Fruit fly (Drosophila melanogaster) whole organism, embryonic: ENCODE results near the gene Pde6.
A peak's percentile ranks its signal among the peaks of the same experiment; 100 is the strongest.

ENCODE experiments used
- Abd-B ChIP-seq: fragments of 200-800 bp; sonication (Bioruptor generic); optimal IDR thresholded peaks from 2 replicates; lab custom pipeline; 2018; ENCODE audit warnings: missing biosample characterization, mild to moderate bottlenecking, missing genetic modification characterization, moderate library complexity
- Blimp-1 ChIP-seq: fragments of 200-800 bp; sonication (Bioruptor generic); optimal IDR thresholded peaks from 3 replicates; lab custom pipeline; 2018; ENCODE audit warnings: missing biosample characterization, missing genetic modification characterization, mild to moderate bottlenecking, moderate library complexity, missing genetic modification reagents
- CG10147 ChIP-seq: fragments of 200-800 bp; sonication (Bioruptor generic); optimal IDR thresholded peaks from 2 replicates; lab custom pipeline; 2019; ENCODE audit warnings: missing biosample characterization, mild to moderate bottlenecking, missing genetic modification characterization, moderate library complexity
- CG11504 ChIP-seq: fragments of 200-800 bp; sonication (Bioruptor generic); optimal IDR thresholded peaks from 3 replicates; lab custom pipeline; 2019; ENCODE audit warnings: missing biosample characterization, mild to moderate bottlenecking, missing genetic modification characterization, moderate library complexity
- CG11696 ChIP-seq: fragments of 200-800 bp; sonication (Bioruptor generic); IDR thresholded peaks from 2 replicates; pipeline ENCODE4 v1.3.6; 2022; ENCODE audit warnings: missing biosample characterization, missing genetic modification characterization
- CG12299 ChIP-seq: fragments of 200-800 bp; sonication (Bioruptor generic); optimal IDR thresholded peaks from 2 replicates; lab custom pipeline; 2018; ENCODE audit warnings: missing biosample characterization, mild to moderate bottlenecking, missing genetic modification characterization
- CG14710 ChIP-seq: fragments of 200-800 bp; sonication (Bioruptor generic); optimal IDR thresholded peaks from 3 replicates; lab custom pipeline; 2019; ENCODE audit warnings: missing biosample characterization, mild to moderate bottlenecking, missing genetic modification characterization, moderate library complexity
- CG15011 ChIP-seq: fragments of 200-800 bp; sonication (Bioruptor generic); optimal IDR thresholded peaks from 3 replicates; lab custom pipeline; 2018; ENCODE audit warnings: missing biosample characterization, mild to moderate bottlenecking, missing genetic modification characterization
- CG17361 ChIP-seq: fragments of 200-800 bp; sonication (Bioruptor generic); IDR thresholded peaks from 3 replicates; pipeline ENCODE4 v1.3.6; 2022; ENCODE audit warnings: missing biosample characterization, missing genetic modification characterization
- CG17802 ChIP-seq: fragments of 200-800 bp; sonication (Bioruptor generic); optimal IDR thresholded peaks from 2 replicates; lab custom pipeline; 2018; ENCODE audit warnings: missing biosample characterization, mild to moderate bottlenecking, missing genetic modification characterization, moderate library complexity
- CG18599 ChIP-seq: fragments of 200-800 bp; sonication (Bioruptor generic); optimal IDR thresholded peaks from 3 replicates; lab custom pipeline; 2017; ENCODE audit warnings: missing biosample characterization, missing genetic modification characterization, mild to moderate bottlenecking, moderate library complexity, missing genetic modification reagents
- CG2120 ChIP-seq: fragments of 200-800 bp; sonication (Bioruptor generic); optimal IDR thresholded peaks from 3 replicates; lab custom pipeline; 2016; ENCODE audit warnings: missing biosample characterization, missing genetic modification characterization
- CG31388 ChIP-seq: fragments of 200-800 bp; sonication (Bioruptor generic); optimal IDR thresholded peaks from 2 replicates; lab custom pipeline; 2016; ENCODE audit warnings: missing biosample characterization, missing genetic modification characterization
- CG32767 ChIP-seq: fragments of 200-800 bp; sonication (Bioruptor generic); IDR thresholded peaks from 2 replicates; pipeline ENCODE4 v1.3.6; 2022; ENCODE audit warnings: missing biosample characterization, missing genetic modification characterization
- CG42726 ChIP-seq: fragments of 200-800 bp; sonication (Bioruptor generic); IDR thresholded peaks from 2 replicates; pipeline ENCODE4 v1.3.6; 2022; ENCODE audit warnings: missing biosample characterization, missing genetic modification characterization; ENCODE audit not compliant: partially characterized antibody
- CG4360 ChIP-seq: fragments of 200-800 bp; sonication (Bioruptor generic); IDR thresholded peaks from 2 replicates; pipeline ENCODE4 v1.3.6; 2022; ENCODE audit warnings: missing biosample characterization, missing genetic modification characterization
- CG4617 ChIP-seq: fragments of 200-800 bp; sonication (Bioruptor generic); optimal IDR thresholded peaks from 3 replicates; lab custom pipeline; 2016; ENCODE audit warnings: missing biosample characterization, missing genetic modification characterization, borderline replicate concordance
- CG5180 ChIP-seq: fragments of 200-800 bp; sonication (Bioruptor generic); optimal IDR thresholded peaks from 3 replicates; lab custom pipeline; 2017; ENCODE audit warnings: missing biosample characterization, missing genetic modification characterization, mild to moderate bottlenecking, moderate library complexity, missing genetic modification reagents
- CG7963 ChIP-seq: fragments of 200-800 bp; sonication (Bioruptor generic); IDR thresholded peaks from 3 replicates; pipeline ENCODE4 v1.3.6; 2022; ENCODE audit warnings: missing biosample characterization, missing genetic modification characterization; ENCODE audit not compliant: partially characterized antibody
- CG9817 ChIP-seq: fragments of 200-800 bp; sonication (Bioruptor generic); optimal IDR thresholded peaks from 2 replicates; lab custom pipeline; 2018; ENCODE audit warnings: missing biosample characterization, mild to moderate bottlenecking, missing genetic modification characterization, moderate library complexity
- D19B ChIP-seq: fragments of 200-800 bp; sonication (Bioruptor generic); optimal IDR thresholded peaks from 2 replicates; lab custom pipeline; 2017; ENCODE audit warnings: missing biosample characterization, mild to moderate bottlenecking, missing genetic modification characterization
- E2f2 ChIP-seq: fragments of 200-800 bp; sonication (Bioruptor generic); IDR thresholded peaks from 2 replicates; pipeline ENCODE4 v1.3.6; 2022; ENCODE audit warnings: missing biosample characterization, missing genetic modification characterization
- Elba2 ChIP-seq: fragments of 200-800 bp; sonication (Bioruptor generic); optimal IDR thresholded peaks from 3 replicates; lab custom pipeline; 2016; ENCODE audit warnings: missing biosample characterization, missing genetic modification characterization
- H2.0 ChIP-seq: fragments of 200-800 bp; sonication (Bioruptor generic); IDR thresholded peaks from 2 replicates; pipeline ENCODE4 v1.3.6; 2022; ENCODE audit warnings: missing biosample characterization, missing genetic modification characterization
- HLH4C ChIP-seq: fragments of 200-800 bp; sonication (Bioruptor generic); IDR thresholded peaks from 3 replicates; pipeline ENCODE4 v1.3.6; 2022; ENCODE audit warnings: missing biosample characterization, missing genetic modification characterization; ENCODE audit not compliant: partially characterized antibody
- HmgD ChIP-seq: fragments of 200-800 bp; sonication (Bioruptor generic); optimal IDR thresholded peaks from 3 replicates; lab custom pipeline; 2016; ENCODE audit warnings: missing biosample characterization, missing genetic modification characterization
- Med ChIP-seq: fragments of 200-800 bp; sonication (Bioruptor generic); peaks from one replicate; lab custom pipeline; 2016; ENCODE audit warnings: missing biosample characterization, missing genetic modification characterization, mild to moderate bottlenecking, inconsistent platforms, moderate library complexity
- Mrtf ChIP-seq: fragments of 200-800 bp; sonication (Bioruptor generic); IDR thresholded peaks from 3 replicates; pipeline ENCODE4 v1.3.6; 2022; ENCODE audit warnings: missing biosample characterization, missing genetic modification characterization
- PHDP ChIP-seq: fragments of 200-800 bp; sonication (Bioruptor generic); optimal IDR thresholded peaks from 3 replicates; lab custom pipeline; 2018; ENCODE audit warnings: missing biosample characterization, mild to moderate bottlenecking, missing genetic modification characterization, moderate library complexity
- Six4 ChIP-seq: fragments of 200-800 bp; sonication (Bioruptor generic); optimal IDR thresholded peaks from 2 replicates; lab custom pipeline; 2016; ENCODE audit warnings: missing biosample characterization, missing genetic modification characterization
- Taf1 ChIP-seq: fragments of 200-800 bp; sonication (Bioruptor generic); IDR thresholded peaks from 2 replicates; pipeline ENCODE4 v1.3.6; 2022; ENCODE audit warnings: missing biosample characterization, missing genetic modification characterization
- Trl ChIP-seq, 3 experiments: fragments of >200 bp in 2 of 3; fragments of 200-800 bp in 1 of 3; sonication (Bioruptor generic) in 1 of 3; optimal IDR thresholded peaks; 2 replicates in 1 of 3; 3 replicates in 2 of 3; lab custom pipeline; 2016 to 2017; ENCODE audit warnings: missing biosample characterization in 1 of 3, missing genetic modification characterization in 1 of 3
- Xrp1 ChIP-seq: fragments of 200-800 bp; sonication (Bioruptor generic); IDR thresholded peaks from 2 replicates; pipeline ENCODE4 v1.3.6; 2022; ENCODE audit warnings: missing biosample characterization, missing genetic modification characterization
- ato ChIP-seq: fragments of 200-800 bp; sonication (Bioruptor generic); IDR thresholded peaks from 2 replicates; pipeline ENCODE4 v1.3.6; 2022; ENCODE audit warnings: missing biosample characterization, missing genetic modification characterization; ENCODE audit not compliant: partially characterized antibody
- br ChIP-seq: fragments of >200 bp; optimal IDR thresholded peaks from 2 replicates; lab custom pipeline; 2017
- chinmo ChIP-seq: fragments of 200-800 bp; sonication (Bioruptor generic); IDR thresholded peaks from 4 replicates; pipeline ENCODE4 v1.3.6; 2022; ENCODE audit warnings: missing biosample characterization, missing genetic modification characterization; ENCODE audit not compliant: partially characterized antibody
- chm ChIP-seq: fragments of 200-800 bp; sonication (Bioruptor generic); IDR thresholded peaks from 2 replicates; pipeline ENCODE4 v1.3.6; 2022; ENCODE audit warnings: missing biosample characterization, missing genetic modification characterization
- ci ChIP-seq: fragments of 200-800 bp; sonication (Bioruptor generic); IDR thresholded peaks from 3 replicates; pipeline ENCODE4 v1.3.6; 2022; ENCODE audit warnings: missing biosample characterization, missing genetic modification characterization
- dan ChIP-seq: fragments of 200-800 bp; sonication (Bioruptor generic); IDR thresholded peaks from 2 replicates; pipeline ENCODE4 v1.3.6; 2022; ENCODE audit warnings: missing biosample characterization, missing genetic modification characterization
- en ChIP-seq: fragments of 200-800 bp; sonication (Bioruptor generic); optimal IDR thresholded peaks from 2 replicates; lab custom pipeline; 2016; ENCODE audit warnings: missing biosample characterization, missing genetic modification characterization
- gro ChIP-seq: fragments of 200-800 bp; sonication (Bioruptor generic); optimal IDR thresholded peaks from 2 replicates; lab custom pipeline; 2016; ENCODE audit warnings: missing biosample characterization, missing genetic modification characterization
- gt ChIP-seq: fragments of 200-800 bp; sonication (Bioruptor generic); IDR thresholded peaks from 2 replicates; pipeline ENCODE4 v1.3.6; 2022; ENCODE audit warnings: missing biosample characterization, missing genetic modification characterization
- h ChIP-seq: fragments of >200 bp; optimal IDR thresholded peaks from 2 replicates; lab custom pipeline; 2017
- hb ChIP-seq: fragments of 200-800 bp; sonication (Bioruptor generic); IDR thresholded peaks from 3 replicates; pipeline ENCODE4 v1.3.6; 2022; ENCODE audit warnings: missing biosample characterization, missing genetic modification characterization; ENCODE audit not compliant: partially characterized antibody
- knrl ChIP-seq: fragments of 200-800 bp; sonication (Bioruptor generic); IDR thresholded peaks from 3 replicates; pipeline ENCODE4 v1.3.6; 2022; ENCODE audit warnings: missing biosample characterization, missing genetic modification characterization; ENCODE audit not compliant: partially characterized antibody
- nom ChIP-seq: fragments of 200-800 bp; sonication (Bioruptor generic); optimal IDR thresholded peaks from 2 replicates; lab custom pipeline; 2017; ENCODE audit warnings: missing biosample characterization, missing genetic modification characterization, mild to moderate bottlenecking, moderate library complexity, missing genetic modification reagents
- sens ChIP-seq: fragments of 200-800 bp; sonication (Bioruptor generic); peaks from one replicate; lab custom pipeline; 2016; ENCODE audit warnings: missing biosample characterization, missing genetic modification characterization
- tio ChIP-seq: fragments of 200-800 bp; sonication (Bioruptor generic); optimal IDR thresholded peaks from 2 replicates; lab custom pipeline; 2017; ENCODE audit warnings: missing biosample characterization, missing genetic modification characterization, inconsistent platforms
- wek ChIP-seq: fragments of 200-800 bp; sonication (Bioruptor generic); optimal IDR thresholded peaks from 3 replicates; lab custom pipeline; 2018; ENCODE audit warnings: missing biosample characterization, mild to moderate bottlenecking, missing genetic modification characterization, moderate library complexity
- zen2 ChIP-seq: fragments of 200-800 bp; sonication (Bioruptor generic); IDR thresholded peaks from 3 replicates; pipeline ENCODE4 v1.3.6; 2022; ENCODE audit warnings: missing biosample characterization, missing genetic modification characterization; ENCODE audit not compliant: partially characterized antibody

Gene Pde6

dm6 chr3R:14481977-14482376 lies 76.1 kb downstream of the Pde6 start (continued):
- TF ChIP-seq D19B (GFP tag; lab: Kevin White, UChicago) (no peak), Abd-B (peak; percentile 34), CG17361 (no peak), Blimp-1 (GFP tag; lab: Kevin White, UChicago) (peak; percentile 90), CG18599 (no peak), wek (GFP tag; lab: Kevin White, UChicago) (peak; percentile 28), Xrp1 (GFP tag; lab: Robert Waterston, UW) (0 out of 2 replicates have a peak, but pooled peaks have one; percentile 7), CG2120 (GFP tag; lab: Kevin White, UChicago) (no peak)

DNA sequence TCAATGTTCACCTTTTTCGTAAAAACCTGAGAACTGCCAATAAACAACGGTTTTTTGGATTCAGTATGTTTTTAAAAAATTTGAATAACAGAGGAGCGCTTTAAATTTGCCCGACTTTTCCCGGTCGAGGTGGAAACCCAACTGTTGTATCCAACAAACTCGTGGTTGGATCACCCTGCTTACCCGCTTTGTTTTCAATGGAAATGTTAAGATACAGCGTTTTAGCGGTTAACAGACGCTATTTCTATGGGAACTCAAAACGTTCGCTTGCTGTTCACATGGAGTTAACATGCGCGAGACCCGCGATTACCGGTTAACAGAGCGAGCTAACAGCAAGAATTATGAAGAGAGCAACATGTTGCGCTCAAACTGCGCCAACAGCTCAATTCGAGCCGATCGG lies 76.5 kb downstream of the Pde6 start, which contains the start of gene cv-c:
TSS of gene cv-c (minus strand) at position 145 of the 400 bp plus-strand sequence.
- TF ChIP-seq gt (GFP tag; lab: Robert Waterston, UW) (no peak), CG42726 (no peak), CG12299 (peak; percentile 11), CG15011 (GFP tag; lab: Kevin White, UChicago) (no peak), CG11696 (GFP tag; lab: Robert Waterston, UW) (no peak), zen2 (no peak), HLH4C (GFP tag; lab: Robert Waterston, UW) (no peak), sens (GFP tag; lab: Kevin White, UChicago) (peak; percentile 88), CG9817 (tag; lab: Kevin White, UChicago) (no peak), gro (GFP tag; lab: Kevin White, UChicago) (peak; percentile 50), CG10147 (GFP tag; lab: Kevin White, UChicago) (no peak), ci (GFP tag; lab: Robert Waterston, UW) (peak; percentile 39; the same call in 1 of the 3 replicates), HmgD (GFP tag; lab: Kevin White, UChicago) (peak; percentile 4), Elba2 (GFP tag; lab: Kevin White, UChicago) (no peak), knrl (GFP tag; lab: Robert Waterston, UW) (no peak), tio (GFP tag; lab: Kevin White, UChicago) (no peak), CG14710 (tag; lab: Kevin White, UChicago) (no peak), hb (GFP tag; lab: Robert Waterston, UW) (no peak), Mrtf (GFP tag; lab: Robert Waterston, UW) (no peak), CG4360 (no peak), en (no peak), nom (GFP tag; lab: Kevin White, UChicago) (peak; percentile 59), Taf1 (no peak), Six4 (GFP tag; lab: Kevin White, UChicago) (no peak), chm (GFP tag; lab: Robert Waterston, UW) (peak; percentile 84), CG7963 (no peak), CG31388 (no peak), chinmo (GFP tag; lab: Robert Waterston, UW) (peak; percentile 70; the same call in 1 of the 4 replicates), CG11504 (tag; lab: Kevin White, UChicago) (peak; percentile 38), ato (GFP tag; lab: Robert Waterston, UW) (0 out of 2 replicates have a peak, but pooled peaks have one; percentile 21), CG17802 (tag; lab: Kevin White, UChicago) (no peak), dan (GFP tag; lab: Robert Waterston, UW) (no peak), h (lab: Kevin White, UChicago) (no peak), Trl (optimal IDR thresholded peaks at IDR 0.05; lab: Kevin White, UChicago) (no peak), Trl (GFP tag; optimal IDR thresholded peaks at IDR 0.05; lab: Kevin White, UChicago) (no peak), H2.0 (GFP tag; lab: Robert Waterston, UW) (no peak), CG4617 (no peak), E2f2 (GFP tag; lab: Robert Waterston, UW) (no peak), CG32767 (GFP tag; lab: Robert Waterston, UW) (no peak), Med (peak; percentile 89), CG5180 (GFP tag; lab: Kevin White, UChicago) (peak; percentile 100), PHDP (peak; percentile 1), br (lab: Kevin White, UChicago) (no peak)
